Worm (Caenorhabditis elegans) whole organism, early embryonic: ENCODE measurements around the gene cyld-1.

ENCODE experiments used
- B0310.2 ChIP-seq: sonication (generic microtip); optimal IDR thresholded peaks from 2 replicates; lab custom pipeline; 2016; ENCODE audit warnings: mild to moderate bottlenecking, missing genetic modification characterization, missing compliant biosample characterization
- F13C5.2 ChIP-seq: sonication (generic microtip); optimal IDR thresholded peaks from 2 replicates; lab custom pipeline; 2017; ENCODE audit warnings: mild to moderate bottlenecking, missing genetic modification characterization, inconsistent platforms, missing compliant biosample characterization
- aly-1 ChIP-seq: sonication (generic microtip); optimal IDR thresholded peaks from 2 replicates; lab custom pipeline; 2016; ENCODE audit warnings: missing genetic modification characterization, missing compliant biosample characterization
- ama-1 ChIP-seq: fragments of 150-350 bp; optimal IDR thresholded peaks from 2 replicates; lab custom pipeline; 2014
- ceh-13 ChIP-seq: fragments of 200-800 bp; sonication (Bioruptor generic); optimal IDR thresholded peaks from 2 replicates; lab custom pipeline; 2018; ENCODE audit warnings: mild to moderate bottlenecking, missing genetic modification characterization, missing compliant biosample characterization
- ceh-36 ChIP-seq: sonication (generic microtip); optimal IDR thresholded peaks from 2 replicates; lab custom pipeline; 2016; ENCODE audit warnings: missing genetic modification characterization, inconsistent platforms, missing compliant biosample characterization
- ets-7 ChIP-seq: sonication (generic microtip); optimal IDR thresholded peaks from 2 replicates; lab custom pipeline; 2016; ENCODE audit warnings: missing genotype, missing genetic modification characterization, missing compliant biosample characterization
- flt-1 ChIP-seq: fragments of 200-800 bp; sonication (Bioruptor generic); IDR thresholded peaks from 2 replicates; pipeline ENCODE4 v1.3.6; 2022; ENCODE audit warnings: missing genetic modification characterization, missing compliant biosample characterization
- hmbx-1 ChIP-seq: sonication (generic microtip); optimal IDR thresholded peaks from 2 replicates; lab custom pipeline; 2016; ENCODE audit warnings: mild to moderate bottlenecking, missing genetic modification characterization, missing compliant biosample characterization
- hmg-4 ChIP-seq: fragments of 200-800 bp; sonication (Bioruptor generic); optimal IDR thresholded peaks from 2 replicates; lab custom pipeline; 2018; ENCODE audit warnings: mild to moderate bottlenecking, missing genetic modification characterization, missing compliant biosample characterization
- hnd-1 ChIP-seq: sonication (generic microtip); optimal IDR thresholded peaks from 2 replicates; lab custom pipeline; 2016; ENCODE audit warnings: missing genetic modification characterization, missing compliant biosample characterization
- pes-1 ChIP-seq: fragments of 200-800 bp; sonication (Bioruptor generic); IDR thresholded peaks from 2 replicates; pipeline ENCODE4 v1.3.6; 2022; ENCODE audit warnings: missing genetic modification reagents, missing genetic modification characterization, missing compliant biosample characterization
- scrt-1 ChIP-seq: fragments of 200-800 bp; sonication (Bioruptor generic); IDR thresholded peaks from 2 replicates; pipeline ENCODE4 v1.3.6; 2022; ENCODE audit warnings: missing genetic modification characterization, missing compliant biosample characterization
- sea-1 ChIP-seq: fragments of 200-800 bp; sonication (Bioruptor generic); conservative IDR thresholded peaks from 2 replicates; pipeline ENCODE4 v1.3.6; 2022; ENCODE audit warnings: missing genetic modification characterization, missing compliant biosample characterization
- tbx-11 ChIP-seq: fragments of 200-800 bp; sonication (Bioruptor generic); IDR thresholded peaks from 2 replicates; pipeline ENCODE4 v1.3.6; 2022; ENCODE audit warnings: missing genetic modification characterization, missing compliant biosample characterization
- tbx-37 ChIP-seq: fragments of 200-800 bp; sonication (Bioruptor generic); conservative IDR thresholded peaks from 2 replicates; pipeline ENCODE4 v1.3.6; 2022; ENCODE audit warnings: missing genetic modification reagents, missing genetic modification characterization, missing compliant biosample characterization
- tra-4 ChIP-seq: sonication (generic microtip); optimal IDR thresholded peaks from 2 replicates; lab custom pipeline; 2017; ENCODE audit warnings: missing genetic modification characterization, missing compliant biosample characterization

The cyld-1 gene

ce11 chrIII:9910608-9911479, at the start of gene cyld-1, which contains the start of gene F40F12.9:
TSS of gene cyld-1 (minus strand) at chrIII:9910658.
TSS of gene F40F12.9 (plus strand) at chrIII:9911328.
- TF ChIP-seq ama-1 (lab: Kevin White, UChicago) (no peak), flt-1 (GFP tag; lab: Robert Waterston, UW) (no peak), ceh-13 (no peak), sea-1 (no peak), tbx-37 (GFP tag; lab: Robert Waterston, UW) (no peak), hmbx-1 (tag; lab: Kevin White, UChicago) (no peak), hnd-1 (no peak), ceh-36 (tag; lab: Kevin White, UChicago) (no peak), ets-7 (tag; lab: Kevin White, UChicago) (no peak), tbx-11 (GFP tag; lab: Robert Waterston, UW) (no peak), scrt-1 (GFP tag; lab: Robert Waterston, UW) (no peak), aly-1 (tag; lab: Kevin White, UChicago) (no peak), hmg-4 (GFP tag; lab: Kevin White, UChicago) (no peak), B0310.2 (no peak), pes-1 (no peak), tra-4 (tag; lab: Kevin White, UChicago) (no peak), F13C5.2 (tag; lab: Kevin White, UChicago) (no peak)

ce11 chrIII:9956665-9957401, 46.4 kb upstream of the cyld-1 start, which contains the start of gene alx-1:
TSS of gene alx-1 (plus strand) at chrIII:9957351.
- TF ChIP-seq ets-7 (tag; lab: Kevin White, UChicago) (no peak), sea-1 (no peak), hnd-1 (no peak), F13C5.2 (tag; lab: Kevin White, UChicago) (no peak), scrt-1 (GFP tag; lab: Robert Waterston, UW) (no peak), ceh-36 (tag; lab: Kevin White, UChicago) (no peak), ceh-13 (no peak), hmg-4 (GFP tag; lab: Kevin White, UChicago) (no peak), tbx-37 (GFP tag; lab: Robert Waterston, UW) (no peak), tbx-11 (GFP tag; lab: Robert Waterston, UW) (no peak), aly-1 (tag; lab: Kevin White, UChicago) (no peak), tra-4 (tag; lab: Kevin White, UChicago) (no peak), B0310.2 (no peak), flt-1 (GFP tag; lab: Robert Waterston, UW) (no peak), pes-1 (no peak), ama-1 (lab: Kevin White, UChicago) (no peak), hmbx-1 (tag; lab: Kevin White, UChicago) (no peak)

DNA sequence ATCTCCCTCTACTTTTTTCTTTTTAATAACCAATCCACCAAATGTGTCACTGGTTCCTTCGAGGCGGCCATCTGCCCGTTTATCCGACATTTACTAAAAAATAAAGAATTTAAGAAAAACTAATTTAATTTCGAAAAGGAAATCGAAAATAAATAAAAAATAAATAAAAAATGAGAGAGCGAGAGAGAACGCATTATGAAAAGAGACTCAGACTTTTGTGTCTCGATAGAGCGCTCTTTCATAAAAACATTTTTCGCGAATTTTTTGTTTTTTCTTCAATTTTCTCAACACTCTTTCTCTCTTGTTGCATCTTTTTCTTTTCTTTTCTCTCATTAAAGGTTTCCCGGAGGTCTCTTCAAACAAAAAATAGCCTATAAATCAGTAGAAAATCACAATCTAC, 45.7 kb upstream of the cyld-1 start, which contains the start of gene mog-1:
Gene mog-1 (minus strand): TSS at position 93 of the 400 bp plus-strand sequence.
- TF ChIP-seq ceh-36 (tag; lab: Kevin White, UChicago) (no peak), pes-1 (no peak), sea-1 (no peak), ceh-13 (no peak), tra-4 (tag; lab: Kevin White, UChicago) (no peak)

DNA sequence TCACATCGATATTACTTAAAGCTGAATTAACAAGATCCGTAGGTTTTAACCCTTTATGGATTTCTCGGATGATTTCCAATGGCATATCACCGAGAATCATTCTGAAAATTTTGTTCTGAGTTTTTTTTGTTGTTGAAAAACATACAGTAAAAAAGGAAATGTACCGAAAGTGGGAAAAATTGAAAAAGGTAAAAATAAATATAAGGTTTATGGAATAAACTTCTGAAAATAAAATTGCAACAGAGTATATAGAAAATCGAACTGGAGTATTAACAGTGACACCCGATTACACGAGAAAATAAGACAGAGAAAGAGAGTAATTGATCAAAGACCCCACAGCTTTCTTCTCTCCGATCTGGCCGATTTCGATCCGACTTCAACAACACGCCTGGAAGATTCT, 41.4 kb upstream of the cyld-1 start, which contains the start of gene K03H1.11:
Gene K03H1.11 (minus strand): TSS at position 101 of the 400 bp plus-strand sequence.
- TF ChIP-seq ets-7 (tag; lab: Kevin White, UChicago) (no peak), tra-4 (tag; lab: Kevin White, UChicago) (no peak), aly-1 (tag; lab: Kevin White, UChicago) (no peak), sea-1 (no peak), F13C5.2 (tag; lab: Kevin White, UChicago) (no peak), pes-1 (no peak), hmbx-1 (tag; lab: Kevin White, UChicago) (no peak), ama-1 (lab: Kevin White, UChicago) (no peak), tbx-37 (GFP tag; lab: Robert Waterston, UW) (no peak), ceh-36 (tag; lab: Kevin White, UChicago) (no peak), scrt-1 (GFP tag; lab: Robert Waterston, UW) (no peak), ceh-13 (no peak)

- no peak for TF ChIP-seq ceh-36 (tag; lab: Kevin White, UChicago)
- TF ChIP-seq aly-1 (tag; lab: Kevin White, UChicago), result no peak
- TF ChIP-seq scrt-1 (GFP tag; lab: Robert Waterston, UW), result no peak
- no peak for TF ChIP-seq ets-7 (tag; lab: Kevin White, UChicago)
- TF ChIP-seq hmg-4 (GFP tag; lab: Kevin White, UChicago), result no peak
- TF ChIP-seq pes-1, result no peak
- no peak for TF ChIP-seq tbx-11 (GFP tag; lab: Robert Waterston, UW)
- no peak for TF ChIP-seq ceh-13
- no peak for TF ChIP-seq tra-4 (tag; lab: Kevin White, UChicago)
- TF ChIP-seq tbx-37 (GFP tag; lab: Robert Waterston, UW), result no peak
- TF ChIP-seq hmbx-1 (tag; lab: Kevin White, UChicago), result no peak
- TF ChIP-seq ama-1 (lab: Kevin White, UChicago), result no peak
Measured at ce11 chrIII:9950244-9950643, 39.8 kb upstream of the cyld-1 start, which contains the start of gene K03H1.13. TSS of gene K03H1.13 (minus strand) at chrIII:9950344.

DNA sequence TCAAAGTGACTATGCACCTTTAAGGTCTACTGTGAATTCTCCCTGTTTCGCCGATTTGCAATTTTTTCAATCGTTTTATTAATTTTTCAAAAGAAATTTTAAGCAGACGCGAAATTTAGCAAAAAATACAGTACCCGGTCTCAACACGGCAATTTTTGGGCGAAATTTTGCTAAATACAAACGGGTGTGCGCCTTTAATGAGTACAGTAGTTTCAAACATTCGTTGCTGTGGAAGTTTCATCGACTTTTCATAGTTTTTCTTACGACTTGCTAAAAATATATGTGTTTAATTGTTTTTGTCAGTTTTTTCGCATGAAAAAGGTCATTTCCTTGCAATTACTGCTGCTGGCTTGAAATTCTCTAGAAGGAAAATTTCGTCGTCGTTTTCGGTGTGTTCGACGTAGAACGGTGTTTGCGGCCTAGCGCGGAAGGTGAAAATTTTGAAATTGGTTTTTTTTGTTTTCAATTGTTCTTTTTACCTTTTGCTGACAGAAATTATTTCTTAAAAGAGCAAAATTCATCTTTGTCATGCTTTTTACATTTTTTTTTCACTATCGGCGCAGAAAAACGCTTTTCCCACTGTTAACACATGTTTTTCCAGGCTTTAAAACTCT, 36.5 kb upstream of the cyld-1 start, which contains the start of gene K03H1.7:
Gene K03H1.7 (plus strand): TSS at position 600 of the 614 bp plus-strand sequence.
- no peak for TF ChIP-seq ceh-13
- no peak for TF ChIP-seq B0310.2
